Fruit fly (Drosophila melanogaster): ENCODE data around the gene CG11109.

Gene CG11109

dm6 chr3L:22868070-22868469 lies 3.9 kb upstream of the CG11109 start, which contains the start of gene EMC4 (continued):
- TF ChIP-seq HHEX (GFP tag; optimal IDR thresholded peaks at IDR 0.05) (peak; percentile 7), az2 (GFP tag; optimal IDR thresholded peaks at IDR 0.05) (peak; percentile 15), Pdp1 (GFP tag; optimal IDR thresholded peaks at IDR 0.05) (peak; percentile 39 to 72), sim (GFP tag; IDR thresholded peaks at IDR 0.05) (no peak), ranshi (GFP tag; IDR thresholded peaks at IDR 0.05) (peak; percentile 23; the same call in 1 of the 2 replicates), Ets65A (GFP tag) (peak; percentile 93), NK7.1 (GFP tag; optimal IDR thresholded peaks at IDR 0.05) (no peak), jigr1 (GFP tag; IDR thresholded peaks at IDR 0.05) (no peak), CG32772 (GFP tag; IDR thresholded peaks at IDR 0.05) (no peak), MTF-1 (GFP tag; optimal IDR thresholded peaks at IDR 0.05; ENCODE audit: borderline replicate concordance) (no peak), CG4617 (GFP tag; optimal IDR thresholded peaks at IDR 0.05; ENCODE audit: borderline replicate concordance) (peak; percentile 78), CG14710 (tag; optimal IDR thresholded peaks at IDR 0.05) (peak; percentile 61), CG14860 (GFP tag; IDR thresholded peaks at IDR 0.05; ENCODE audit: partially characterized antibody) (peak; percentile 63; the same call in 2 of the 3 replicates), pita (GFP tag; optimal IDR thresholded peaks at IDR 0.05) (no peak), CG18476 (GFP tag; optimal IDR thresholded peaks at IDR 0.05) (peak; percentile 28), CG12769 (tag; optimal IDR thresholded peaks at IDR 0.05) (peak; percentile 30), hbn (GFP tag; IDR thresholded peaks at IDR 0.05; ENCODE audit: partially characterized antibody) (peak; percentile 42; the same call in 1 of the 2 replicates), hkb (optimal IDR thresholded peaks at IDR 0.05) (peak; percentile 39), hkb (GFP tag; IDR thresholded peaks at IDR 0.05) (no peak), grau (tag; optimal IDR thresholded peaks at IDR 0.05) (peak; percentile 43), eve (GFP tag; optimal IDR thresholded peaks at IDR 0.05) (no peak), D19A (tag; optimal IDR thresholded peaks at IDR 0.05) (peak; percentile 9), sna (GFP tag; IDR thresholded peaks at IDR 0.05; ENCODE audit: partially characterized antibody) (peak; percentile 66), Dfd (GFP tag; optimal IDR thresholded peaks at IDR 0.05) (no peak), zen2 (GFP tag; IDR thresholded peaks at IDR 0.05; ENCODE audit: partially characterized antibody) (no peak; the same call in 2 of the 3 replicates), CG4328 (GFP tag; optimal IDR thresholded peaks at IDR 0.05) (no peak), Rx (GFP tag; IDR thresholded peaks at IDR 0.05) (no peak), Dek (tag; optimal IDR thresholded peaks at IDR 0.05) (peak; percentile 14), jumu (GFP tag; optimal IDR thresholded peaks at IDR 0.05) (peak; percentile 23), row (GFP tag; IDR thresholded peaks at IDR 0.05) (peak; percentile 30; the same call in 1 of the 3 replicates), CrebB (tag; optimal IDR thresholded peaks at IDR 0.05) (no peak), trem (tag; optimal IDR thresholded peaks at IDR 0.05) (peak; percentile 72), Fer3 (tag; optimal IDR thresholded peaks at IDR 0.05) (peak; percentile 51), kay (GFP tag; optimal IDR thresholded peaks at IDR 0.05) (peak; percentile 44), zf30C (GFP tag; optimal IDR thresholded peaks at IDR 0.05) (peak; percentile 64), lilli (GFP tag; optimal IDR thresholded peaks at IDR 0.05) (peak; percentile 74), Hr78 (GFP tag; optimal IDR thresholded peaks at IDR 0.05) (no peak), Side (GFP tag; optimal IDR thresholded peaks at IDR 0.05) (peak; percentile 45), inv (GFP tag; IDR thresholded peaks at IDR 0.05; ENCODE audit: partially characterized antibody) (peak; percentile 41; the same call in 1 of the 2 replicates), CG18619 (GFP tag; optimal IDR thresholded peaks at IDR 0.05) (peak; percentile 7), corto (GFP tag; optimal IDR thresholded peaks at IDR 0.05) (peak; percentile 54), nau (GFP tag; optimal IDR thresholded peaks at IDR 0.05) (peak; percentile 43), CG14667 (GFP tag; IDR thresholded peaks at IDR 0.05) (no peak), CG3281 (GFP tag; optimal IDR thresholded peaks at IDR 0.05) (peak; percentile 34), Dip3 (GFP tag; optimal IDR thresholded peaks at IDR 0.05) (no peak), CG8924 (tag; optimal IDR thresholded peaks at IDR 0.05) (peak; percentile 56), fru (optimal IDR thresholded peaks at IDR 0.05) (no peak), CG15514 (GFP tag; optimal IDR thresholded peaks at IDR 0.05) (peak; percentile 70), Antp (GFP tag; optimal IDR thresholded peaks at IDR 0.05) (peak; percentile 40), CG7556 (GFP tag; optimal IDR thresholded peaks at IDR 0.05) (peak; percentile 29)

Measured in whole organism, embryonic.